Fruit fly (Drosophila melanogaster) whole organism, prepupa: ENCODE measurements around the gene CG43755.
A peak's percentile ranks its signal among the peaks of the same experiment; 100 is the strongest.

Source experiments
- Blimp-1 ChIP-seq: fragments of 200-800 bp; sonication (Bioruptor generic); optimal IDR thresholded peaks from 3 replicates; lab custom pipeline; 2017; ENCODE audit warnings: missing biosample characterization, missing genetic modification characterization, mild to moderate bottlenecking, moderate library complexity, missing genetic modification reagents
- CG10631 ChIP-seq: fragments of 200-800 bp; sonication (Bioruptor generic); optimal IDR thresholded peaks from 2 replicates; lab custom pipeline; 2016; ENCODE audit warnings: missing biosample characterization, missing genetic modification characterization
- CG10669 ChIP-seq: fragments of 200-800 bp; sonication (Bioruptor generic); optimal IDR thresholded peaks from 3 replicates; lab custom pipeline; 2018; ENCODE audit warnings: missing biosample characterization, mild to moderate bottlenecking, missing genetic modification characterization, moderate library complexity
- CG11902 ChIP-seq: fragments of 200-800 bp; sonication (Bioruptor generic); optimal IDR thresholded peaks from 3 replicates; lab custom pipeline; 2016; ENCODE audit warnings: missing biosample characterization, missing genetic modification characterization
- CG15336 ChIP-seq: fragments of 200-800 bp; sonication (Bioruptor generic); IDR thresholded peaks from 2 replicates; pipeline ENCODE4 v1.3.6; 2022; ENCODE audit warnings: missing biosample characterization, missing genetic modification characterization
- CG16779 ChIP-seq: fragments of 200-800 bp; sonication (Bioruptor generic); optimal IDR thresholded peaks from 3 replicates; lab custom pipeline; 2017; ENCODE audit warnings: missing biosample characterization, mild to moderate bottlenecking, missing genetic modification characterization
- CG3032 ChIP-seq: fragments of 200-800 bp; optimal IDR thresholded peaks from 2 replicates; lab custom pipeline; 2019; ENCODE audit warnings: missing biosample characterization, mild to moderate bottlenecking, missing genetic modification characterization, moderate library complexity
- CG32006 ChIP-seq: fragments of 200-800 bp; sonication (Bioruptor generic); optimal IDR thresholded peaks from 3 replicates; lab custom pipeline; 2017; ENCODE audit warnings: missing biosample characterization, mild to moderate bottlenecking, missing genetic modification characterization
- CG34406 ChIP-seq: fragments of 200-800 bp; sonication (Bioruptor generic); optimal IDR thresholded peaks from 3 replicates; lab custom pipeline; 2016; ENCODE audit warnings: missing biosample characterization, missing genetic modification characterization
- CG6163 ChIP-seq: fragments of 200-800 bp; sonication (Bioruptor generic); IDR thresholded peaks from 3 replicates; pipeline ENCODE4 v1.3.6; 2022; ENCODE audit warnings: missing biosample characterization, missing genetic modification characterization
- CG6792 ChIP-seq: fragments of 200-800 bp; sonication (Bioruptor generic); optimal IDR thresholded peaks from 3 replicates; lab custom pipeline; 2016; ENCODE audit warnings: missing biosample characterization, missing genetic modification characterization
- CG7368 ChIP-seq: fragments of 200-800 bp; sonication (Bioruptor generic); optimal IDR thresholded peaks from 3 replicates; lab custom pipeline; 2016; ENCODE audit warnings: missing biosample characterization, missing genetic modification characterization
- CG8119 ChIP-seq: fragments of 200-800 bp; sonication (Bioruptor generic); IDR thresholded peaks from 3 replicates; pipeline ENCODE4 v1.3.6; 2022; ENCODE audit warnings: missing biosample characterization, missing genetic modification characterization
- CG8319 ChIP-seq: fragments of 200-800 bp; sonication (Bioruptor generic); optimal IDR thresholded peaks from 3 replicates; lab custom pipeline; 2016; ENCODE audit warnings: missing biosample characterization, missing genetic modification characterization
- CG8632 ChIP-seq: fragments of 200-800 bp; sonication (Bioruptor generic); optimal IDR thresholded peaks from 3 replicates; lab custom pipeline; 2016; ENCODE audit warnings: missing biosample characterization, missing genetic modification characterization
- CG9139 ChIP-seq: fragments of 200-800 bp; sonication (Bioruptor generic); optimal IDR thresholded peaks from 3 replicates; lab custom pipeline; 2017; ENCODE audit warnings: missing biosample characterization, mild to moderate bottlenecking, missing genetic modification characterization
- Eip75B ChIP-seq: fragments of 200-800 bp; sonication (Bioruptor generic); optimal IDR thresholded peaks from 3 replicates; lab custom pipeline; 2016; ENCODE audit warnings: missing biosample characterization, missing genetic modification characterization
- Eip78C ChIP-seq: fragments of 200-800 bp; sonication (Bioruptor generic); peaks from one replicate; lab custom pipeline; 2016; ENCODE audit warnings: missing biosample characterization, missing genetic modification characterization
- Gug ChIP-seq: fragments of 200-800 bp; sonication (Bioruptor generic); IDR thresholded peaks from 2 replicates; pipeline ENCODE4 v1.3.6; 2022; ENCODE audit warnings: missing biosample characterization, missing genetic modification characterization
- Hr39 ChIP-seq: fragments of 200-800 bp; sonication (Bioruptor generic); optimal IDR thresholded peaks from 2 replicates; lab custom pipeline; 2016; ENCODE audit warnings: missing biosample characterization, missing genetic modification characterization
- Lpt ChIP-seq: fragments of 200-800 bp; sonication (Bioruptor generic); optimal IDR thresholded peaks from 3 replicates; lab custom pipeline; 2016; ENCODE audit warnings: missing biosample characterization, missing genetic modification characterization
- Met ChIP-seq: fragments of 200-800 bp; sonication (Bioruptor generic); optimal IDR thresholded peaks from 3 replicates; lab custom pipeline; 2016; ENCODE audit warnings: missing biosample characterization, missing genetic modification characterization
- OdsH ChIP-seq: fragments of 200-800 bp; sonication (Bioruptor generic); optimal IDR thresholded peaks from 3 replicates; lab custom pipeline; 2016; ENCODE audit warnings: missing biosample characterization, missing genetic modification characterization
- Sox102F ChIP-seq: fragments of 200-800 bp; sonication (Bioruptor generic); optimal IDR thresholded peaks from 2 replicates; lab custom pipeline; 2016; ENCODE audit warnings: missing biosample characterization, mild to moderate bottlenecking, missing genetic modification characterization
- Sox14 ChIP-seq: fragments of 200-800 bp; sonication (Bioruptor generic); optimal IDR thresholded peaks from 3 replicates; lab custom pipeline; 2016; ENCODE audit warnings: missing biosample characterization, missing genetic modification characterization
- Sox15 ChIP-seq: fragments of 200-800 bp; sonication (Bioruptor generic); optimal IDR thresholded peaks from 3 replicates; lab custom pipeline; 2016; ENCODE audit warnings: missing biosample characterization, missing genetic modification characterization
- acj6 ChIP-seq: fragments of 200-800 bp; sonication (Bioruptor generic); optimal IDR thresholded peaks from 3 replicates; lab custom pipeline; 2016; ENCODE audit warnings: missing biosample characterization, missing genetic modification characterization
- dsx ChIP-seq: fragments of 200-800 bp; optimal IDR thresholded peaks from 3 replicates; lab custom pipeline; 2019; ENCODE audit warnings: missing biosample characterization, mild to moderate bottlenecking, missing genetic modification characterization, moderate library complexity; ENCODE audit not compliant: poor library complexity, severe bottlenecking
- eg ChIP-seq: fragments of 200-800 bp; sonication (Bioruptor generic); IDR thresholded peaks from 3 replicates; pipeline ENCODE4 v1.3.6; 2022; ENCODE audit warnings: missing biosample characterization, missing genetic modification characterization
- esn ChIP-seq: fragments of 200-800 bp; sonication (Bioruptor generic); optimal IDR thresholded peaks from 2 replicates; lab custom pipeline; 2016; ENCODE audit warnings: missing biosample characterization, mild to moderate bottlenecking, missing genetic modification characterization, moderate library complexity
- fd59A ChIP-seq: fragments of 200-800 bp; sonication (Bioruptor generic); optimal IDR thresholded peaks from 2 replicates; lab custom pipeline; 2017; ENCODE audit warnings: missing biosample characterization, mild to moderate bottlenecking, missing genetic modification characterization, missing genetic modification reagents
- fkh ChIP-seq: fragments of 200-800 bp; sonication (Bioruptor generic); optimal IDR thresholded peaks from 3 replicates; lab custom pipeline; 2017; ENCODE audit warnings: missing biosample characterization, mild to moderate bottlenecking, missing genetic modification characterization, moderate library complexity
- pdm3 ChIP-seq: fragments of 200-800 bp; sonication (Bioruptor generic); optimal IDR thresholded peaks from 3 replicates; lab custom pipeline; 2016; ENCODE audit warnings: missing biosample characterization, missing genetic modification characterization
- spab ChIP-seq: fragments of 200-800 bp; sonication (Bioruptor generic); optimal IDR thresholded peaks from 2 replicates; lab custom pipeline; 2017; ENCODE audit warnings: missing biosample characterization, mild to moderate bottlenecking, missing genetic modification characterization, missing genetic modification reagents
- ss ChIP-seq, 2 experiments: fragments of 200-800 bp; sonication (Bioruptor generic); optimal IDR thresholded peaks; 2 replicates in 1 of 2; 3 replicates in 1 of 2; lab custom pipeline; 2017 to 2018; ENCODE audit warnings: mild to moderate bottlenecking in 2 of 2, missing biosample characterization in 2 of 2, missing genetic modification characterization in 2 of 2, moderate library complexity in 1 of 2
- svp ChIP-seq: fragments of 200-800 bp; sonication (Bioruptor generic); peaks from one replicate; lab custom pipeline; 2016; ENCODE audit warnings: missing biosample characterization, missing genetic modification characterization
- vri ChIP-seq: fragments of 200-800 bp; sonication (Bioruptor generic); optimal IDR thresholded peaks from 3 replicates; lab custom pipeline; 2016; ENCODE audit warnings: missing biosample characterization, mild to moderate bottlenecking, missing genetic modification characterization

CG43755 gene

dm6 chr2L:369811-370210, 40.2 kb upstream of the CG43755 start:
- TF ChIP-seq acj6 (no peak), spab (no peak)

- TF ChIP-seq Met (GFP tag; lab: Kevin White, UChicago): no peak
- no peak for TF ChIP-seq CG10631 (GFP tag; lab: Kevin White, UChicago)
- TF ChIP-seq Blimp-1 (GFP tag; lab: Kevin White, UChicago): no peak
- TF ChIP-seq CG8319 (GFP tag; lab: Kevin White, UChicago): no peak
- TF ChIP-seq Lpt (GFP tag; lab: Kevin White, UChicago): no peak
- TF ChIP-seq CG16779 (tag; lab: Kevin White, UChicago): no peak
- no peak for TF ChIP-seq CG8119
- TF ChIP-seq CG32006 (GFP tag; lab: Kevin White, UChicago): peak; percentile 3
- peak; percentile 69 for TF ChIP-seq svp
- TF ChIP-seq CG6163 (GFP tag; lab: Robert Waterston, UW): no peak
- TF ChIP-seq esn (GFP tag; lab: Kevin White, UChicago): peak; percentile 29
- no peak for TF ChIP-seq CG15336 (GFP tag; lab: Robert Waterston, UW)
- TF ChIP-seq Sox14 (GFP tag; lab: Kevin White, UChicago): no peak
- TF ChIP-seq CG10669 (GFP tag; lab: Kevin White, UChicago): peak; percentile 1
- peak; percentile 35 for TF ChIP-seq Eip78C (GFP tag; lab: Kevin White, UChicago)
- no peak for TF ChIP-seq vri (GFP tag; lab: Kevin White, UChicago)
- TF ChIP-seq Sox102F (GFP tag; lab: Kevin White, UChicago): peak; percentile 14
- TF ChIP-seq Sox15 (GFP tag; lab: Kevin White, UChicago): no peak
- no peak for TF ChIP-seq CG3032 (tag; lab: Kevin White, UChicago)
- peak; percentile 5 for TF ChIP-seq acj6
- no peak for TF ChIP-seq OdsH (GFP tag; lab: Kevin White, UChicago)
- no peak for TF ChIP-seq CG7368 (GFP tag; lab: Kevin White, UChicago)
- no peak for TF ChIP-seq fkh (GFP tag; lab: Kevin White, UChicago)
- TF ChIP-seq fd59A: no peak
Observed at dm6 chr2L:368398-369008, 38.9 kb upstream of the CG43755 start.

- TF ChIP-seq CG11902 (no peak), svp (no peak), CG6792 (GFP tag; lab: Kevin White, UChicago) (no peak), Met (GFP tag; lab: Kevin White, UChicago) (no peak), Gug (no peak), CG8632 (GFP tag; lab: Kevin White, UChicago) (no peak), pdm3 (GFP tag; lab: Kevin White, UChicago) (no peak), CG15336 (GFP tag; lab: Robert Waterston, UW) (no peak), CG9139 (no peak), CG34406 (GFP tag; lab: Kevin White, UChicago) (no peak), ss (GFP tag; optimal IDR thresholded peaks at IDR 0.05; lab: Kevin White, UChicago) (no peak), Eip78C (GFP tag; lab: Kevin White, UChicago) (no peak), Blimp-1 (GFP tag; lab: Kevin White, UChicago) (no peak), eg (GFP tag; lab: Robert Waterston, UW) (no peak), acj6 (no peak)
Observed at dm6 chr2L:366876-367275, 37.3 kb upstream of the CG43755 start.

dm6 chr2L:357556-358130, 28.1 kb upstream of the CG43755 start, which contains the start of gene Ent1:
Ent1 (minus strand) TSS chr2L:357874.
- TF ChIP-seq vri (GFP tag; lab: Kevin White, UChicago): peak; percentile 7
- TF ChIP-seq Sox14 (GFP tag; lab: Kevin White, UChicago): peak; percentile 74
- TF ChIP-seq Eip75B: no peak
- TF ChIP-seq Eip78C (GFP tag; lab: Kevin White, UChicago): peak; percentile 13
- TF ChIP-seq Hr39 (GFP tag; lab: Kevin White, UChicago): no peak
- peak; percentile 52 for TF ChIP-seq fkh (GFP tag; lab: Kevin White, UChicago)
- TF ChIP-seq svp: peak; percentile 59
- peak; percentile 48 for TF ChIP-seq dsx
- TF ChIP-seq, all 60 proteins: peak for 6
